Worm (Caenorhabditis elegans): ENCODE data around the gene lips-11.

lips-11 gene

DNA sequence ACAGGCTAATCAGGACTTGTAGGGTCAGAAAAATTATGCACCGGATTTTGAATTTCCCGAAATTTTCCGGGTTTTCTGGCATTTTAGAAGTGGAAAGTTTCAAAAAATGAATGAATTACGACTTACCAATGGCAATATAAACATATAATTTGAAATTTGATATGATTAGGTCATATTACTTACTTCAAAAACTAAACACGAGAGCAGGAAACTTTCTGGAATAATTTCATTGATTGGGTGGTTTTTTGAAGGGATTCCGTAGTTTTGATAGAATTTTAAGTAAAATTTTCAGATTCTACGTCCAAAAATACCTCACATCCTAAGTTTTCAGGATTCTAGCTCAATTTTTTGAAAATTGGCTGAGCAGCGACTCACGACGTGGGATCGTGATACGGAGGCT lies 35.4 kb downstream of the lips-11 start, which contains the start of gene K02E7.11:
Gene K02E7.11 (minus strand): TSS at position 101 of the 400 bp plus-strand sequence.
- TF ChIP-seq zfp-2 (tag; optimal IDR thresholded peaks at IDR 0.05) (peak; percentile 33), lin-15B (tag; optimal IDR thresholded peaks at IDR 0.05) (no peak)

DNA sequence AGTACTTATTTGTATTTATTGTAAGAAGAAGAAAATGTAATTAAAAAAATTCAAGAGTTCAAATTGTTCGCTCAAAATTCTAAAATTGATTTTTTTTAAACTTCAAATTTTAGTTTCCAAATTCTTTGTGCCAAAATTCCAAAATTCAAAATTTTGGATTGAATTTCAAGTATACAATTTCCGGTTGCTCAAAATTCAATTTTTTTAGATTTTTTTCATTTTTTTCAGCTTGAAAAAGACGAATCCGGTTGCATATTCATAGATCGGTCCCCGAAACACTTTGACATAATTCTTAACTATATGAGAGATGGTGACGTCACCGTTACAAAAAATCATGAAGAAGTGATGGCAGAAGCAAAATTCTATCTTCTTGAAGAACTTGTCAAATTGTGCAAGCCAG lies 38.7 kb downstream of the lips-11 start, which contains the start of gene K02E7.4:
Gene K02E7.4 (plus strand): TSS at position 301 of the 400 bp plus-strand sequence.
- TF ChIP-seq jun-1 (tag; optimal IDR thresholded peaks at IDR 0.05) (no peak), tra-1 (GFP tag; IDR thresholded peaks at IDR 0.05) (no peak), lim-7 (GFP tag; IDR thresholded peaks at IDR 0.05) (no peak), duxl-1 (tag; optimal IDR thresholded peaks at IDR 0.05; ENCODE audit: poor library complexity) (no peak), lin-15B (tag; optimal IDR thresholded peaks at IDR 0.05) (no peak), ceh-82 (tag; optimal IDR thresholded peaks at IDR 0.05) (no peak), Y48G9A.11 (GFP tag; IDR thresholded peaks at IDR 0.05) (no peak), madf-5 (GFP tag; IDR thresholded peaks at IDR 0.05) (no peak), F44E2.7 (GFP tag; IDR thresholded peaks at IDR 0.05) (no peak), aly-2 (tag; optimal IDR thresholded peaks at IDR 0.05) (no peak), ZK337.2 (GFP tag; IDR thresholded peaks at IDR 0.05) (no peak), ctbp-1 (GFP tag; IDR thresholded peaks at IDR 0.05) (no peak), tag-97 (GFP tag; IDR thresholded peaks at IDR 0.05) (no peak), nhr-102 (tag; optimal IDR thresholded peaks at IDR 0.05) (no peak), mxl-2 (GFP tag; conservative IDR thresholded peaks at IDR 0.05) (no peak)

DNA sequence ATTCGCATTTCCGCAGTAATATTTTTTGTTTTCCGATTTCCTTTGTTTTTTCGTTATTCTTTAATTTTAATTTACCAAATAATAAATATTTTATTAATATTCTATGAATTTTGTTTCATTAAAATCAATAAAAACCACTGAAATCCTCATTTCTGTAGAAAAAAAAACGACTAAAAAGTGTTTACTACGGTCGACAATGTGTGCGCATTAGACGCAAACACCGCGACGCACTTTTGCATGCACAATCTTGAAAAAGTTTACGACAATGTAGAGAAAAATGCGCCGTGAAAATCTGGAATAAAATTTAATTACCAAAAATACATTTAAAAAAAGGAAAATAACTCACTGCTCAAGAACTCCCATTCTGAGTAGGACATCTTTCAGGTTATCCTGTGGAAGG lies 39.4 kb downstream of the lips-11 start:
- TF ChIP-seq arid-1 (GFP tag; conservative IDR thresholded peaks at IDR 0.05) = no peak
- TF ChIP-seq hif-1 (tag; optimal IDR thresholded peaks at IDR 0.05) = no peak
- no peak for TF ChIP-seq attf-4 (tag; optimal IDR thresholded peaks at IDR 0.05)
- TF ChIP-seq lin-15B (tag; optimal IDR thresholded peaks at IDR 0.05) = no peak
- TF ChIP-seq egl-27 (tag; optimal IDR thresholded peaks at IDR 0.05) = no peak
- no peak for TF ChIP-seq nhr-48 (tag; optimal IDR thresholded peaks at IDR 0.05)
- no peak for TF ChIP-seq zfp-2 (tag; optimal IDR thresholded peaks at IDR 0.05)
- TF ChIP-seq F26F4.8 (GFP tag; conservative IDR thresholded peaks at IDR 0.05) = no peak
- TF ChIP-seq hmg-1.1 (GFP tag; IDR thresholded peaks at IDR 0.05) = no peak
- no peak for TF ChIP-seq egl-43 (GFP tag; IDR thresholded peaks at IDR 0.05)
- TF ChIP-seq nhr-42 (GFP tag; IDR thresholded peaks at IDR 0.05) = no peak
- no peak for TF ChIP-seq ztf-7 (tag; optimal IDR thresholded peaks at IDR 0.05)
- TF ChIP-seq lin-29 (GFP tag; IDR thresholded peaks at IDR 0.05) = no peak
- no peak for TF ChIP-seq fkh-10 (GFP tag; optimal IDR thresholded peaks at IDR 0.05)
- no peak for TF ChIP-seq tra-1 (GFP tag; IDR thresholded peaks at IDR 0.05)
- TF ChIP-seq Y48G9A.11 (GFP tag; IDR thresholded peaks at IDR 0.05) = no peak
- TF ChIP-seq cey-2 (tag; optimal IDR thresholded peaks at IDR 0.05; ENCODE audit: borderline replicate concordance, insufficient read depth) = no peak
- no peak for TF ChIP-seq dmd-8 (GFP tag; IDR thresholded peaks at IDR 0.05)
- TF ChIP-seq R02D3.7 (tag; optimal IDR thresholded peaks at IDR 0.05) = no peak
- TF ChIP-seq ama-1 (optimal IDR thresholded peaks at IDR 0.05) = no peak

DNA sequence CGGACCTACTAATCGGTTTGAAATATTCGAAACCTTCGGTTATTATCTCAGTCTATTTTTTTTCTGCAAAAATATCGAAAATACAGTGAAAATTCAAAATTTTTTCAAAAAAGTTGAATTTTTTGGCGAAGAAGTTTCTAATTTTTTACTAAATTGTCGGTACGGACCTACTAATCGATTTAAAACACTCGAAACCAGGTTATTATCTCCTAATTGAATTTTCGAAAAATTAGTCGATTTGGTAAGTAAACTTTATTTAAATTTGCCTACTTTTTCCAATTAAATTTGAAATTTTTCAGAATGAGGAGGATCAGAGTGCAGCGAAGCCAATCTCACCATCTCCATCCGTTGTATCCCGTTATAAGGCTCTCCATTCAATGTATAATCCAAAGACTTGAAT lies 39.9 kb downstream of the lips-11 start, which contains the start of gene K02E7.12:
Gene K02E7.12 (plus strand): TSS at position 301 of the 400 bp plus-strand sequence.
- TF ChIP-seq zip-11 (GFP tag; IDR thresholded peaks at IDR 0.05) = no peak
- TF ChIP-seq nhr-102 (tag; optimal IDR thresholded peaks at IDR 0.05) = no peak
- TF ChIP-seq snpc-1.2 (GFP tag; IDR thresholded peaks at IDR 0.05) = no peak
- TF ChIP-seq Y5F2A.4 (GFP tag; optimal IDR thresholded peaks at IDR 0.05) = no peak
- TF ChIP-seq D1046.2 (GFP tag; IDR thresholded peaks at IDR 0.05) = no peak
- TF ChIP-seq lin-39 (tag; optimal IDR thresholded peaks at IDR 0.05) = no peak
- TF ChIP-seq daf-19 (GFP tag; conservative IDR thresholded peaks at IDR 0.05) = no peak
- TF ChIP-seq unc-39 (tag; optimal IDR thresholded peaks at IDR 0.05) = no peak
- TF ChIP-seq dmd-8 (GFP tag; IDR thresholded peaks at IDR 0.05) = no peak
- TF ChIP-seq rbr-2 (tag; optimal IDR thresholded peaks at IDR 0.05) = no peak
- TF ChIP-seq ztf-7 (tag; optimal IDR thresholded peaks at IDR 0.05) = no peak
- TF ChIP-seq ceh-28 (tag; optimal IDR thresholded peaks at IDR 0.05) = no peak
